Worm (Caenorhabditis elegans) whole organism, young adult: Measurements from ENCODE around the gene fozi-1.

Source experiments
- B0035.1 ChIP-seq: sonication (generic microtip); optimal IDR thresholded peaks from 2 replicates; lab custom pipeline; 2016; ENCODE audit warnings: missing genetic modification characterization, mild to moderate bottlenecking, missing compliant biosample characterization, missing genotype, missing genetic modification reagents
- F10E7.11 ChIP-seq: sonication (generic microtip); optimal IDR thresholded peaks from 2 replicates; lab custom pipeline; 2017; ENCODE audit warnings: mild to moderate bottlenecking, missing genetic modification characterization, moderate library complexity, missing compliant biosample characterization
- F39B2.1 ChIP-seq: fragments of 200-800 bp; sonication (Bioruptor generic); IDR thresholded peaks from 2 replicates; pipeline ENCODE4 v1.3.6; 2022; ENCODE audit warnings: missing genetic modification reagents, missing genetic modification characterization, missing compliant biosample characterization
- F49E8.2 ChIP-seq: sonication (generic microtip); optimal IDR thresholded peaks from 3 replicates; lab custom pipeline; 2017; ENCODE audit warnings: missing genetic modification characterization, mild to moderate bottlenecking, missing compliant biosample characterization, antibody characterized with exemption, moderate library complexity; ENCODE audit not compliant: insufficient read depth
- F57A8.1 ChIP-seq: fragments of 200-800 bp; sonication (Bioruptor generic); optimal IDR thresholded peaks from 2 replicates; lab custom pipeline; 2018; ENCODE audit warnings: mild to moderate bottlenecking, missing genetic modification characterization, moderate library complexity, missing compliant biosample characterization
- T26A5.8 ChIP-seq: sonication (generic microtip); optimal IDR thresholded peaks from 2 replicates; lab custom pipeline; 2016; ENCODE audit warnings: missing genetic modification characterization, missing compliant biosample characterization
- Y53G8AR.9 ChIP-seq: fragments of 200-800 bp; sonication (Bioruptor generic); conservative IDR thresholded peaks from 2 replicates; pipeline ENCODE4 v1.3.6; 2022; ENCODE audit warnings: missing genetic modification reagents, missing genetic modification characterization, missing compliant biosample characterization
- bed-2 ChIP-seq: fragments of 200-800 bp; sonication (Bioruptor generic); IDR thresholded peaks from 2 replicates; pipeline ENCODE4 v1.3.6; 2022; ENCODE audit warnings: missing genetic modification reagents, missing genetic modification characterization, missing compliant biosample characterization
- cebp-1 ChIP-seq, 2 experiments: fragments of 200-800 bp in 1 of 2; sonication (Bioruptor generic) in 1 of 2; sonication (generic microtip) in 1 of 2; IDR thresholded peaks in 1 of 2; optimal IDR thresholded peaks in 1 of 2; 2 replicates each; pipeline versions ENCODE4 v1.3.6 to Lab custom; 2017 to 2022; ENCODE audit warnings: missing compliant biosample characterization in 2 of 2, missing genetic modification characterization in 2 of 2, mild to moderate bottlenecking in 1 of 2, missing genetic modification reagents in 1 of 2, moderate library complexity in 1 of 2
- ceh-100 ChIP-seq: fragments of 200-800 bp; sonication (Bioruptor generic); IDR thresholded peaks from 2 replicates; pipeline ENCODE4 v1.3.6; 2022; ENCODE audit warnings: missing genetic modification reagents, missing genetic modification characterization, missing compliant biosample characterization
- ceh-58 ChIP-seq: fragments of 200-800 bp; sonication (Bioruptor generic); IDR thresholded peaks from 2 replicates; pipeline ENCODE4 v1.3.6; 2022; ENCODE audit warnings: missing genetic modification characterization, missing compliant biosample characterization
- ceh-91 ChIP-seq: fragments of 200-800 bp; sonication (Bioruptor generic); IDR thresholded peaks from 2 replicates; pipeline ENCODE4 v1.3.6; 2022; ENCODE audit warnings: missing genetic modification reagents, missing genetic modification characterization, missing compliant biosample characterization
- egl-44 ChIP-seq: fragments of 200-800 bp; sonication (Bioruptor generic); IDR thresholded peaks from 2 replicates; pipeline ENCODE4 v1.3.6; 2022; ENCODE audit warnings: missing genetic modification reagents, missing genetic modification characterization, missing compliant biosample characterization
- egrh-3 ChIP-seq: fragments of 200-800 bp; sonication (Bioruptor generic); IDR thresholded peaks from 2 replicates; pipeline ENCODE4 v1.3.6; 2022; ENCODE audit warnings: missing genetic modification reagents, missing genetic modification characterization, missing compliant biosample characterization
- fkh-3 ChIP-seq: sonication (generic microtip); optimal IDR thresholded peaks from 2 replicates; lab custom pipeline; 2016; ENCODE audit warnings: mild to moderate bottlenecking, missing genetic modification characterization, missing compliant biosample characterization
- hmg-1.2 ChIP-seq: fragments of 200-800 bp; sonication (Bioruptor generic); IDR thresholded peaks from 2 replicates; pipeline ENCODE4 v1.3.6; 2022; ENCODE audit warnings: missing genetic modification reagents, missing genetic modification characterization, missing compliant biosample characterization
- lin-35 ChIP-seq, 3 experiments: fragments of 150-350 bp in 2 of 3; sonication (generic microtip) in 1 of 3; optimal IDR thresholded peaks; 2 replicates each; lab custom pipeline; 2014 to 2018; ENCODE audit warnings: missing biosample characterization in 3 of 3, missing genetic modification characterization in 3 of 3, missing genetic modification reagents in 3 of 3
- lin-40 ChIP-seq: sonication (generic microtip); optimal IDR thresholded peaks from 2 replicates; lab custom pipeline; 2016; ENCODE audit warnings: missing genetic modification characterization, mild to moderate bottlenecking, missing compliant biosample characterization, missing genotype, missing genetic modification reagents
- lir-1 ChIP-seq: fragments of 200-800 bp; sonication (Bioruptor generic); conservative IDR thresholded peaks from 2 replicates; pipeline ENCODE4 v1.3.6; 2022; ENCODE audit warnings: missing genetic modification reagents, missing genetic modification characterization, missing compliant biosample characterization
- lsy-27 ChIP-seq: sonication (generic microtip); optimal IDR thresholded peaks from 2 replicates; lab custom pipeline; 2017; ENCODE audit warnings: missing genetic modification characterization, mild to moderate bottlenecking, missing compliant biosample characterization, antibody characterized with exemption, missing genotype, borderline replicate concordance; ENCODE audit not compliant: insufficient read depth
- madf-8 ChIP-seq: fragments of 200-800 bp; sonication (Bioruptor generic); conservative IDR thresholded peaks from 2 replicates; pipeline ENCODE4 v1.3.6; 2022; ENCODE audit warnings: missing genetic modification reagents, missing genetic modification characterization, missing compliant biosample characterization
- nfya-2 ChIP-seq: fragments of 200-800 bp; sonication (Bioruptor generic); IDR thresholded peaks from 2 replicates; pipeline ENCODE4 v1.3.6; 2022; ENCODE audit warnings: missing genetic modification reagents, missing genetic modification characterization, missing compliant biosample characterization
- nhr-27 ChIP-seq: fragments of 200-800 bp; sonication (Bioruptor generic); optimal IDR thresholded peaks from 2 replicates; lab custom pipeline; 2018; ENCODE audit warnings: mild to moderate bottlenecking, missing genetic modification characterization, moderate library complexity, missing compliant biosample characterization
- nhr-80 ChIP-seq: sonication (generic microtip); optimal IDR thresholded peaks from 2 replicates; lab custom pipeline; 2016; ENCODE audit warnings: missing genetic modification characterization, missing compliant biosample characterization
- pbrm-1 ChIP-seq: fragments of 200-800 bp; sonication (Bioruptor generic); IDR thresholded peaks from 2 replicates; pipeline ENCODE4 v1.3.6; 2022; ENCODE audit warnings: missing genetic modification reagents, missing genetic modification characterization, missing compliant biosample characterization
- rpc-1 ChIP-seq, 2 experiments: fragments of 150-350 bp in 1 of 2; sonication (generic microtip) in 1 of 2; optimal IDR thresholded peaks; 2 replicates each; lab custom pipeline; 2014 to 2018; ENCODE audit warnings: missing biosample characterization in 1 of 2, missing genetic modification characterization in 1 of 2, missing genetic modification reagents in 1 of 2, missing genotype in 1 of 2
- snpc-3.4 ChIP-seq: sonication (generic microtip); optimal IDR thresholded peaks from 2 replicates; lab custom pipeline; 2017; ENCODE audit warnings: missing genetic modification characterization, mild to moderate bottlenecking, missing compliant biosample characterization, antibody characterized with exemption, moderate library complexity, missing genotype, missing genetic modification reagents
- tbx-9 ChIP-seq: sonication (generic microtip); optimal IDR thresholded peaks from 2 replicates; lab custom pipeline; 2016; ENCODE audit warnings: borderline replicate concordance, missing genetic modification characterization, inconsistent platforms, missing compliant biosample characterization
- ztf-25 ChIP-seq: fragments of 200-800 bp; sonication (Bioruptor generic); IDR thresholded peaks from 2 replicates; pipeline ENCODE4 v1.3.6; 2022; ENCODE audit warnings: missing genetic modification reagents, missing genetic modification characterization, missing compliant biosample characterization
- ztf-26 ChIP-seq: sonication (generic microtip); optimal IDR thresholded peaks from 2 replicates; lab custom pipeline; 2017; ENCODE audit warnings: missing genetic modification characterization, missing compliant biosample characterization
- ztf-28 ChIP-seq: fragments of 200-800 bp; sonication (Bioruptor generic); IDR thresholded peaks from 2 replicates; pipeline ENCODE4 v1.3.6; 2022; ENCODE audit warnings: missing genetic modification reagents, missing genetic modification characterization, missing compliant biosample characterization

fozi-1 gene

DNA sequence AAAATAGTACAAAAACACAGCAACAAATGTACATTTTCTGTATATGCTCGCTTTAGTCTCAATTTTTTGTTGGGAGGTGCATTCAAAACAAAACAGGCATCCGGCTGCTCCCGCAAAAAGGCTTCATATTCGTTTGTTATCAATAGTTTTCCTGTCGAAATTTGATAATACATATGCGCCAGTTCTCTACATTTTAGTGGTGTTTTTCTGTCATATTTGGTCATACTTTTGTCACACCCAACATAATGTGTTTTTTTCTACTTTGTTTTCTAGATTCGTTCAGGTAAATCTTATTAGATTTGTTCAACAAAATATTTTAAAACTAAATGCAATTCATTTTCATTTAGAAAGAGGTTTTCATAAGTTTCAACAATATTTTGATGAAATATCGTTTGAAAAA is 23.1 kb upstream of the fozi-1 start:
- no peak for TF ChIP-seq Y53G8AR.9 (GFP tag; lab: Robert Waterston, UW)
- TF ChIP-seq nhr-80 (tag; lab: Kevin White, UChicago), result peak; percentile 54
- TF ChIP-seq B0035.1 (tag; lab: Kevin White, UChicago), result no peak

ce11 chrIII:9269012-9269471 is 12.5 kb upstream of the fozi-1 start, which contains the start of gene clip-1:
clip-1 (minus strand) TSS chrIII:9269062.
- TF ChIP-seq lsy-27 (tag; lab: Kevin White, UChicago) (no peak), nhr-80 (tag; lab: Kevin White, UChicago) (peak; percentile 52), cebp-1 (GFP tag; IDR thresholded peaks at IDR 0.05; lab: Robert Waterston, UW) (no peak), cebp-1 (tag; optimal IDR thresholded peaks at IDR 0.05; lab: Kevin White, UChicago) (peak; percentile 34), egrh-3 (no peak), lin-40 (tag; lab: Kevin White, UChicago) (peak; percentile 42), ztf-26 (tag; lab: Kevin White, UChicago) (peak; percentile 27), hmg-1.2 (GFP tag; lab: Robert Waterston, UW) (peak; percentile 39; the same call in 1 of the 2 replicates)

DNA sequence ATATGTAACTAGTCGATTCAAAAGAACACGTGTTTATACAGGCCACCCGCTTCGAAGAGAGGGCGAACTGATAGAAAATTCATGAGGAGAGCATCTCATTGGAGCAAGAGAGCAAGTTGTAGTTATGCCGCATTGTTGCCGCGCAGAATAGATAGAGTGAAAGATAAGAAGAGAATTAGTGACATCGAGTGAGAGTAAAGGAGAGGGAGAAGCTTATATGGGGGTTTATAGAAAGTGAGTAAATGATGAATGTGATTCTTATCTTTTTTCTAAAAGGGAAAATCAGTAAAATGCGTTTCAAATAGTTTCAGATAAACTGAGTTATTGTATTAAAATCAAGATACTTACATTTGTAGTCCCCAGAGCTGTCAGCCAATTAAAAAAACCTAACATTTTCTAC is 11.4 kb upstream of the fozi-1 start:
- no peak for TF ChIP-seq egl-44
- TF ChIP-seq nhr-27 (tag; lab: Kevin White, UChicago), result no peak
- peak; percentile 29 for TF ChIP-seq nhr-80 (tag; lab: Kevin White, UChicago)
- no peak for TF ChIP-seq F49E8.2 (tag; lab: Kevin White, UChicago)
- TF ChIP-seq ztf-28 (GFP tag; lab: Robert Waterston, UW), result no peak
- TF ChIP-seq fkh-3 (tag; lab: Kevin White, UChicago), result no peak
- TF ChIP-seq tbx-9, result no peak
- TF ChIP-seq, all 124 proteins: peak for 1

DNA sequence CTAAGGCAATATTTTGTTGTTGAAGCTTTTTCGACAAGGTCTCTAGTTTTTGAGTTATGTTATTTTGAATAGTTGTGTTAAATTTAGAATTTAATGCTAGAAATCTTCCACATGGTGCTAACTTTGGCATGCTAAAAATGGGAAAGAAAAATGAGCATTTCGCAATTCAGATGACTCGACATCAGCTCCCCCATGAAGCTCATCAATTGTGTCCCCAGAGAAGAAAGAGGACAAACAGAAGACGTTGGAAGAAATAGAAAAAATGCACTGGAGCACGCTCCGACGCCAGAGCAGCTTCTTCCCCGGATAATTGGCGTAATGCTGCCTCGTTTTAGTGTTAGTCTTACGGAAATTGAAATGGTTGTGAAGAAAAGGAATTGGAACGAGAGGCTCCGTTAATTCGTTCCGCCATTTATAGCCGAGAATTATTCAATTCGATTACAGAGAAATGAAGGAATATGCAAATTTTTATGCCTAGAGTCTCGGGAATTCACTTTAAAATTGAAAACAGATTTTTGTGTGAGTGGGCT is 10.1 kb upstream of the fozi-1 start:
- no peak for TF ChIP-seq snpc-3.4 (tag; lab: Kevin White, UChicago)
- TF ChIP-seq F57A8.1 (GFP tag; lab: Kevin White, UChicago), result no peak
- no peak for TF ChIP-seq bed-2
- no peak for TF ChIP-seq rpc-1 (optimal IDR thresholded peaks at IDR 0.05; lab: Kevin White, UChicago)
- TF ChIP-seq rpc-1 (tag; optimal IDR thresholded peaks at IDR 0.05; lab: Kevin White, UChicago), result no peak
- TF ChIP-seq lir-1 (GFP tag; lab: Robert Waterston, UW), result no peak
- no peak for TF ChIP-seq ceh-100
- TF ChIP-seq ceh-58 (GFP tag; lab: Robert Waterston, UW), result no peak
- TF ChIP-seq T26A5.8 (tag; lab: Kevin White, UChicago), result no peak
- TF ChIP-seq madf-8 (GFP tag; lab: Robert Waterston, UW), result no peak
- no peak for TF ChIP-seq lin-40 (tag; lab: Kevin White, UChicago)
- no peak for TF ChIP-seq ceh-91 (GFP tag; lab: Robert Waterston, UW)
- TF ChIP-seq nfya-2 (GFP tag; lab: Robert Waterston, UW), result no peak
- TF ChIP-seq lin-35 (GFP tag; optimal IDR thresholded peaks at IDR 0.05; lab: Kevin White, UChicago), result no peak
- no peak for TF ChIP-seq F10E7.11 (tag; lab: Kevin White, UChicago)
- TF ChIP-seq pbrm-1 (GFP tag; lab: Robert Waterston, UW), result no peak
- TF ChIP-seq fkh-3 (tag; lab: Kevin White, UChicago), result no peak
- no peak for TF ChIP-seq ztf-25 (GFP tag; lab: Robert Waterston, UW)
- no peak for TF ChIP-seq F39B2.1 (GFP tag; lab: Robert Waterston, UW)
- TF ChIP-seq, all 124 proteins: peak for 0
